Fruit fly (Drosophila melanogaster): Measurements from ENCODE around the gene Es2.
A peak's percentile ranks its signal among the peaks of the same experiment; 100 is the strongest.

Es2 gene

dm6 chrX:8490291-8490975, 29.2 kb downstream of the Es2 start:
- TF ChIP-seq Crg-1 (GFP tag; optimal IDR thresholded peaks at IDR 0.05) (no peak), Clk (GFP tag; optimal IDR thresholded peaks at IDR 0.05) (no peak), CG14711 (tag; optimal IDR thresholded peaks at IDR 0.05) (no peak), CG12768 (GFP tag; optimal IDR thresholded peaks at IDR 0.05) (no peak), pad (GFP tag; optimal IDR thresholded peaks at IDR 0.05) (peak; percentile 91), CG7101 (tag; optimal IDR thresholded peaks at IDR 0.05) (no peak), CG5204 (GFP tag; optimal IDR thresholded peaks at IDR 0.05) (no peak), CG11617 (GFP tag; optimal IDR thresholded peaks at IDR 0.05) (no peak), tj (GFP tag; optimal IDR thresholded peaks at IDR 0.05) (no peak), CG33017 (tag; optimal IDR thresholded peaks at IDR 0.05) (no peak), bab1 (GFP tag; optimal IDR thresholded peaks at IDR 0.05) (no peak), CG7045 (GFP tag; optimal IDR thresholded peaks at IDR 0.05) (no peak), ovo (GFP tag; optimal IDR thresholded peaks at IDR 0.05) (peak; percentile 96), Hr96 (GFP tag; optimal IDR thresholded peaks at IDR 0.05) (no peak), kay (GFP tag; ENCODE audit: borderline replicate concordance) (peak; percentile 5), Mnt (GFP tag; optimal IDR thresholded peaks at IDR 0.05) (peak; percentile 49), cic (GFP tag; optimal IDR thresholded peaks at IDR 0.05) (no peak)

- no peak for TF ChIP-seq toe (GFP tag; optimal IDR thresholded peaks at IDR 0.05)
- no peak for TF ChIP-seq CG12768 (GFP tag; optimal IDR thresholded peaks at IDR 0.05)
- TF ChIP-seq CG11617 (GFP tag; optimal IDR thresholded peaks at IDR 0.05) = no peak
- TF ChIP-seq Clk (GFP tag; optimal IDR thresholded peaks at IDR 0.05) = no peak
- no peak for TF ChIP-seq CG7101 (tag; optimal IDR thresholded peaks at IDR 0.05)
Measured at dm6 chrX:8490976-8491345, 29.7 kb downstream of the Es2 start.

dm6 chrX:8491452-8492046, 30.3 kb downstream of the Es2 start:
- TF ChIP-seq CG7045 (GFP tag; optimal IDR thresholded peaks at IDR 0.05) (no peak), CG1620 (GFP tag; optimal IDR thresholded peaks at IDR 0.05) (peak; percentile 31), Clk (GFP tag; optimal IDR thresholded peaks at IDR 0.05) (no peak), bab1 (GFP tag; optimal IDR thresholded peaks at IDR 0.05) (peak; percentile 95), cnc (optimal IDR thresholded peaks at IDR 0.05) (no peak), toe (GFP tag; optimal IDR thresholded peaks at IDR 0.05) (no peak)

dm6 chrX:8492849-8493248, 31.6 kb downstream of the Es2 start:
- peak; percentile 36 for TF ChIP-seq CG11617 (GFP tag; optimal IDR thresholded peaks at IDR 0.05)
- TF ChIP-seq tj (GFP tag; optimal IDR thresholded peaks at IDR 0.05) = peak; percentile 47
- TF ChIP-seq Crg-1 (GFP tag; optimal IDR thresholded peaks at IDR 0.05) = peak; percentile 68
- peak; percentile 22 for TF ChIP-seq CG33017 (tag; optimal IDR thresholded peaks at IDR 0.05)
- TF ChIP-seq pad (GFP tag; optimal IDR thresholded peaks at IDR 0.05) = peak; percentile 58
- no peak for TF ChIP-seq Clk (GFP tag; optimal IDR thresholded peaks at IDR 0.05)
- peak; percentile 99 for TF ChIP-seq bab1 (GFP tag; optimal IDR thresholded peaks at IDR 0.05)
- TF ChIP-seq CG12768 (GFP tag; optimal IDR thresholded peaks at IDR 0.05) = no peak
- peak; percentile 67 for TF ChIP-seq CG7045 (GFP tag; optimal IDR thresholded peaks at IDR 0.05)
- TF ChIP-seq cic (GFP tag; optimal IDR thresholded peaks at IDR 0.05) = no peak
- TF ChIP-seq CG1620 (GFP tag; optimal IDR thresholded peaks at IDR 0.05) = peak; percentile 58
- peak; percentile 80 for TF ChIP-seq CG7101 (tag; optimal IDR thresholded peaks at IDR 0.05)
- TF ChIP-seq CG14711 (tag; optimal IDR thresholded peaks at IDR 0.05) = peak; percentile 82

dm6 chrX:8493473-8493872, 32.2 kb downstream of the Es2 start:
- peak; percentile 21 for TF ChIP-seq ovo (GFP tag; optimal IDR thresholded peaks at IDR 0.05)
- TF ChIP-seq CG11617 (GFP tag; optimal IDR thresholded peaks at IDR 0.05) = no peak
- TF ChIP-seq bab1 (GFP tag; optimal IDR thresholded peaks at IDR 0.05) = peak; percentile 60
- no peak for TF ChIP-seq tj (GFP tag; optimal IDR thresholded peaks at IDR 0.05)
- peak; percentile 12 for TF ChIP-seq CG7101 (tag; optimal IDR thresholded peaks at IDR 0.05)

- TF ChIP-seq cic (GFP tag; optimal IDR thresholded peaks at IDR 0.05) (peak; percentile 4), CG11617 (GFP tag; optimal IDR thresholded peaks at IDR 0.05) (no peak), bab1 (GFP tag; optimal IDR thresholded peaks at IDR 0.05) (no peak), Crg-1 (GFP tag; optimal IDR thresholded peaks at IDR 0.05) (no peak), CG5204 (GFP tag; optimal IDR thresholded peaks at IDR 0.05) (no peak)
Measured at dm6 chrX:8496362-8496761, 35.1 kb downstream of the Es2 start.

dm6 chrX:8497604-8498232, 36.4 kb downstream of the Es2 start:
- TF ChIP-seq pad (GFP tag; optimal IDR thresholded peaks at IDR 0.05) (no peak), CG7101 (tag; optimal IDR thresholded peaks at IDR 0.05) (peak; percentile 1)
